Fruit fly (Drosophila melanogaster) whole organism, embryonic: ENCODE data around the gene Pmm2.

Source experiments
- B-H1 ChIP-seq: fragments of 200-800 bp; sonication (Bioruptor generic); IDR thresholded peaks from 3 replicates; pipeline ENCODE4 v1.3.6; 2022; ENCODE audit warnings: missing biosample characterization, missing genetic modification characterization
- B-H2 ChIP-seq: fragments of 200-800 bp; sonication (Bioruptor generic); optimal IDR thresholded peaks from 2 replicates; lab custom pipeline; 2018; ENCODE audit warnings: missing biosample characterization, mild to moderate bottlenecking, missing genetic modification characterization
- BtbVII ChIP-seq: fragments of 200-800 bp; sonication (Bioruptor generic); optimal IDR thresholded peaks from 3 replicates; lab custom pipeline; 2017; ENCODE audit warnings: missing biosample characterization, mild to moderate bottlenecking, missing genetic modification characterization
- CG10267 ChIP-seq: fragments of 200-800 bp; sonication (Bioruptor generic); optimal IDR thresholded peaks from 2 replicates; lab custom pipeline; 2018; ENCODE audit warnings: missing biosample characterization, mild to moderate bottlenecking, missing genetic modification characterization, moderate library complexity
- CG11085 ChIP-seq: fragments of 200-800 bp; sonication (Bioruptor generic); IDR thresholded peaks from 2 replicates; pipeline ENCODE4 v1.3.6; 2022; ENCODE audit warnings: missing biosample characterization, missing genetic modification characterization
- CG11504 ChIP-seq: fragments of 200-800 bp; sonication (Bioruptor generic); optimal IDR thresholded peaks from 3 replicates; lab custom pipeline; 2019; ENCODE audit warnings: missing biosample characterization, mild to moderate bottlenecking, missing genetic modification characterization, moderate library complexity
- CG14710 ChIP-seq: fragments of 200-800 bp; sonication (Bioruptor generic); optimal IDR thresholded peaks from 3 replicates; lab custom pipeline; 2019; ENCODE audit warnings: missing biosample characterization, mild to moderate bottlenecking, missing genetic modification characterization, moderate library complexity
- CG1647 ChIP-seq: fragments of 200-800 bp; sonication (Bioruptor generic); optimal IDR thresholded peaks from 3 replicates; lab custom pipeline; 2016; ENCODE audit warnings: missing biosample characterization, missing genetic modification characterization
- CG17802 ChIP-seq: fragments of 200-800 bp; sonication (Bioruptor generic); optimal IDR thresholded peaks from 2 replicates; lab custom pipeline; 2018; ENCODE audit warnings: missing biosample characterization, mild to moderate bottlenecking, missing genetic modification characterization, moderate library complexity
- CG18011 ChIP-seq: fragments of 200-800 bp; sonication (Bioruptor generic); optimal IDR thresholded peaks from 2 replicates; lab custom pipeline; 2017; ENCODE audit warnings: missing biosample characterization, missing genetic modification characterization, mild to moderate bottlenecking, moderate library complexity, missing genotype
- CG18764 ChIP-seq: fragments of 200-800 bp; sonication (Bioruptor generic); optimal IDR thresholded peaks from 3 replicates; lab custom pipeline; 2016; ENCODE audit warnings: missing biosample characterization, missing genetic modification characterization
- CG2678 ChIP-seq: fragments of 200-800 bp; sonication (Bioruptor generic); optimal IDR thresholded peaks from 3 replicates; lab custom pipeline; 2019; ENCODE audit warnings: missing biosample characterization, mild to moderate bottlenecking, missing genetic modification characterization, moderate library complexity
- CG30431 ChIP-seq: fragments of 200-800 bp; sonication (Bioruptor generic); optimal IDR thresholded peaks from 2 replicates; lab custom pipeline; 2017; ENCODE audit warnings: missing biosample characterization, missing genetic modification characterization
- CG3407 ChIP-seq: fragments of 200-800 bp; sonication (Bioruptor generic); optimal IDR thresholded peaks from 2 replicates; lab custom pipeline; 2018; ENCODE audit warnings: missing biosample characterization, mild to moderate bottlenecking, missing genetic modification characterization
- CG34376 ChIP-seq: fragments of 200-800 bp; sonication (Bioruptor generic); optimal IDR thresholded peaks from 2 replicates; lab custom pipeline; 2018; ENCODE audit warnings: missing biosample characterization, mild to moderate bottlenecking, missing genetic modification characterization
- CG3995 ChIP-seq: fragments of 200-800 bp; sonication (Bioruptor generic); optimal IDR thresholded peaks from 3 replicates; lab custom pipeline; 2016; ENCODE audit warnings: missing biosample characterization, missing genetic modification characterization
- CG4730 ChIP-seq: fragments of 200-800 bp; sonication (Bioruptor generic); IDR thresholded peaks from 2 replicates; pipeline ENCODE4 v1.3.6; 2022; ENCODE audit warnings: missing biosample characterization, missing genetic modification characterization
- CG6272 ChIP-seq: fragments of 200-800 bp; sonication (Bioruptor generic); IDR thresholded peaks from 2 replicates; pipeline ENCODE4 v1.3.6; 2022; ENCODE audit warnings: missing biosample characterization, missing genetic modification characterization
- CG6654 ChIP-seq: fragments of 200-800 bp; sonication (Bioruptor generic); optimal IDR thresholded peaks from 2 replicates; lab custom pipeline; 2017; ENCODE audit warnings: missing biosample characterization, mild to moderate bottlenecking, missing genetic modification characterization
- CG7271 ChIP-seq: fragments of 200-800 bp; sonication (Bioruptor generic); optimal IDR thresholded peaks from 2 replicates; lab custom pipeline; 2018; ENCODE audit warnings: missing biosample characterization, mild to moderate bottlenecking, missing genetic modification characterization, moderate library complexity
- CG7556 ChIP-seq: fragments of 200-800 bp; sonication (Bioruptor generic); optimal IDR thresholded peaks from 2 replicates; lab custom pipeline; 2017; ENCODE audit warnings: missing biosample characterization, mild to moderate bottlenecking, missing genetic modification characterization
- CG7963 ChIP-seq: fragments of 200-800 bp; sonication (Bioruptor generic); IDR thresholded peaks from 3 replicates; pipeline ENCODE4 v1.3.6; 2022; ENCODE audit warnings: missing biosample characterization, missing genetic modification characterization; ENCODE audit not compliant: partially characterized antibody
- CG7987 ChIP-seq: fragments of 200-800 bp; sonication (Bioruptor generic); optimal IDR thresholded peaks from 2 replicates; lab custom pipeline; 2018; ENCODE audit warnings: missing biosample characterization, mild to moderate bottlenecking, missing genetic modification characterization, moderate library complexity
- CG9609 ChIP-seq: fragments of 200-800 bp; sonication (Bioruptor generic); optimal IDR thresholded peaks from 3 replicates; lab custom pipeline; 2016; ENCODE audit warnings: missing biosample characterization, missing genetic modification characterization
- Deaf1 ChIP-seq: fragments of 200-800 bp; optimal IDR thresholded peaks from 3 replicates; lab custom pipeline; 2019; ENCODE audit warnings: missing biosample characterization, mild to moderate bottlenecking, missing genetic modification characterization, moderate library complexity
- Dref ChIP-seq: fragments of 200-800 bp; sonication (Bioruptor generic); IDR thresholded peaks from 2 replicates; pipeline ENCODE4 v1.3.6; 2022; ENCODE audit warnings: missing biosample characterization, missing genetic modification characterization
- ERR ChIP-seq: fragments of 200-800 bp; sonication (Bioruptor generic); optimal IDR thresholded peaks from 2 replicates; lab custom pipeline; 2016; ENCODE audit warnings: missing biosample characterization, missing genetic modification characterization
- Ets65A ChIP-seq: fragments of 200-800 bp; sonication (Bioruptor generic); peaks from one replicate; lab custom pipeline; 2016; ENCODE audit warnings: missing biosample characterization, missing genetic modification characterization
- MTF-1 ChIP-seq: fragments of 200-800 bp; sonication (Bioruptor generic); optimal IDR thresholded peaks from 2 replicates; lab custom pipeline; 2018; ENCODE audit warnings: missing biosample characterization, mild to moderate bottlenecking, missing genetic modification characterization, borderline replicate concordance
- Myb ChIP-seq: fragments of 200-800 bp; sonication (Bioruptor generic); optimal IDR thresholded peaks from 2 replicates; lab custom pipeline; 2016; ENCODE audit warnings: missing biosample characterization, missing genetic modification characterization
- NK7.1 ChIP-seq: fragments of 200-800 bp; sonication (Bioruptor generic); optimal IDR thresholded peaks from 3 replicates; lab custom pipeline; 2016; ENCODE audit warnings: missing biosample characterization, missing genetic modification characterization
- Oaz ChIP-seq: fragments of 200-800 bp; sonication (Bioruptor generic); IDR thresholded peaks from 2 replicates; pipeline ENCODE4 v1.3.6; 2022; ENCODE audit warnings: missing biosample characterization, missing genetic modification characterization
- Optix ChIP-seq: fragments of 200-800 bp; sonication (Bioruptor generic); IDR thresholded peaks from 3 replicates; pipeline ENCODE4 v1.3.6; 2022; ENCODE audit warnings: missing biosample characterization, missing genetic modification characterization
- PHDP ChIP-seq: fragments of 200-800 bp; sonication (Bioruptor generic); optimal IDR thresholded peaks from 3 replicates; lab custom pipeline; 2018; ENCODE audit warnings: missing biosample characterization, mild to moderate bottlenecking, missing genetic modification characterization, moderate library complexity
- Ptx1 ChIP-seq: fragments of 200-800 bp; sonication (Bioruptor generic); IDR thresholded peaks from 2 replicates; pipeline ENCODE4 v1.3.6; 2022; ENCODE audit warnings: missing biosample characterization, missing genetic modification characterization
- Rfx ChIP-seq: fragments of 200-800 bp; sonication (Bioruptor generic); IDR thresholded peaks from 2 replicates; pipeline ENCODE4 v1.3.6; 2022; ENCODE audit warnings: missing biosample characterization, missing genetic modification characterization
- Sry-β ChIP-seq: fragments of 200-800 bp; sonication (Bioruptor generic); optimal IDR thresholded peaks from 2 replicates; lab custom pipeline; 2018; ENCODE audit warnings: missing biosample characterization, mild to moderate bottlenecking, missing genetic modification characterization, moderate library complexity
- Taf1 ChIP-seq: fragments of 200-800 bp; sonication (Bioruptor generic); IDR thresholded peaks from 2 replicates; pipeline ENCODE4 v1.3.6; 2022; ENCODE audit warnings: missing biosample characterization, missing genetic modification characterization
- Trl ChIP-seq, 3 experiments: fragments of >200 bp in 2 of 3; fragments of 200-800 bp in 1 of 3; sonication (Bioruptor generic) in 1 of 3; optimal IDR thresholded peaks; 2 replicates in 1 of 3; 3 replicates in 2 of 3; lab custom pipeline; 2016 to 2017; ENCODE audit warnings: missing biosample characterization in 1 of 3, missing genetic modification characterization in 1 of 3
- abd-A ChIP-seq: fragments of 200-800 bp; sonication (Bioruptor generic); optimal IDR thresholded peaks from 3 replicates; lab custom pipeline; 2019; ENCODE audit warnings: missing biosample characterization, mild to moderate bottlenecking, missing genetic modification characterization, moderate library complexity
- ash1 ChIP-seq: fragments of 200-800 bp; sonication (Bioruptor generic); optimal IDR thresholded peaks from 2 replicates; lab custom pipeline; 2018; ENCODE audit warnings: missing biosample characterization, mild to moderate bottlenecking, missing genetic modification characterization
- en ChIP-seq: fragments of 200-800 bp; sonication (Bioruptor generic); optimal IDR thresholded peaks from 2 replicates; lab custom pipeline; 2016; ENCODE audit warnings: missing biosample characterization, missing genetic modification characterization
- grau ChIP-seq: fragments of 200-800 bp; optimal IDR thresholded peaks from 3 replicates; lab custom pipeline; 2019; ENCODE audit warnings: missing biosample characterization, mild to moderate bottlenecking, missing genetic modification characterization, moderate library complexity
- gro ChIP-seq: fragments of 200-800 bp; sonication (Bioruptor generic); optimal IDR thresholded peaks from 2 replicates; lab custom pipeline; 2016; ENCODE audit warnings: missing biosample characterization, missing genetic modification characterization
- hkb ChIP-seq, 2 experiments: fragments of 200-800 bp in 1 of 2; fragments of >200 bp in 1 of 2; sonication (Bioruptor generic) in 1 of 2; IDR thresholded peaks in 1 of 2; optimal IDR thresholded peaks in 1 of 2; 2 replicates each; pipeline versions ENCODE4 v1.3.6 to Lab custom; 2017 to 2022; ENCODE audit warnings: missing biosample characterization in 1 of 2, missing genetic modification characterization in 1 of 2
- inv ChIP-seq: fragments of 200-800 bp; sonication (Bioruptor generic); IDR thresholded peaks from 2 replicates; pipeline ENCODE4 v1.3.6; 2022; ENCODE audit warnings: missing biosample characterization, missing genetic modification characterization; ENCODE audit not compliant: partially characterized antibody
- psq ChIP-seq: fragments of 200-800 bp; sonication (Bioruptor generic); optimal IDR thresholded peaks from 2 replicates; lab custom pipeline; 2017; ENCODE audit warnings: missing biosample characterization, missing genetic modification characterization
- sens ChIP-seq: fragments of 200-800 bp; sonication (Bioruptor generic); peaks from one replicate; lab custom pipeline; 2016; ENCODE audit warnings: missing biosample characterization, missing genetic modification characterization
- sima ChIP-seq: fragments of 200-800 bp; sonication (Bioruptor generic); optimal IDR thresholded peaks from 2 replicates; lab custom pipeline; 2016; ENCODE audit warnings: missing biosample characterization, missing genetic modification characterization
- sqz ChIP-seq: fragments of 200-800 bp; sonication (Bioruptor generic); optimal IDR thresholded peaks from 3 replicates; lab custom pipeline; 2018; ENCODE audit warnings: missing biosample characterization, mild to moderate bottlenecking, missing genetic modification characterization
- unc-4 ChIP-seq: fragments of 200-800 bp; sonication (Bioruptor generic); IDR thresholded peaks from 2 replicates; pipeline ENCODE4 v1.3.6; 2022; ENCODE audit warnings: missing biosample characterization, missing genetic modification characterization; ENCODE audit not compliant: partially characterized antibody

Gene Pmm2

DNA sequence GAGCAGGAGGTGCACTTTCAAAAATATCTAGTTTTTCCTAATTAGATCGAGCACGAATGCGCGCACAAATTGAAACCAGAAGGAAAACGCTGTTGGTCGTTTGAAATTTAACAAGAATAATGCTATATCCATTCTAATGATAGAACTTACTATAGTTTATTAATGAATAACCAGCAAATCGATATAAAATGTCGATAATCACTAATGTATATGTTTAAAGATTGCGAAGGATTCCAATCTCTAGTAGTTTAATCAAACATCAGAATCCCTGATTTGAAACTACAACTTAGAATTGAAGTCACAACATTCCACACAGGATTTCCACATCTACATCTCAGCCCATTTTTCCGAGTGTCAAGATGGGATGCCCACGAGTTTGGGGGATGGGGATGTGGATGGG, 31.0 kb downstream of the Pmm2 start (continued):
- TF ChIP-seq sqz (GFP tag; lab: Kevin White, UChicago) = no peak
- TF ChIP-seq CG18764 = no peak
- TF ChIP-seq psq = no peak
- TF ChIP-seq CG14710 (tag; lab: Kevin White, UChicago) = peak; percentile 22
- no peak for TF ChIP-seq Optix
- TF ChIP-seq ash1 (GFP tag; lab: Kevin White, UChicago) = no peak
- no peak for TF ChIP-seq CG7987
- no peak for TF ChIP-seq Dref (GFP tag; lab: Robert Waterston, UW)
- TF ChIP-seq Trl (optimal IDR thresholded peaks at IDR 0.05; lab: Kevin White, UChicago) = no peak
- no peak for TF ChIP-seq Trl (GFP tag; optimal IDR thresholded peaks at IDR 0.05; lab: Kevin White, UChicago)
- TF ChIP-seq Rfx = no peak
- TF ChIP-seq CG7556 = peak; percentile 34
- TF ChIP-seq B-H2 (GFP tag; lab: Kevin White, UChicago) = no peak
- TF ChIP-seq CG9609 (GFP tag; lab: Kevin White, UChicago) = no peak
- TF ChIP-seq PHDP = no peak
- TF ChIP-seq abd-A (tag; lab: Kevin White, UChicago) = no peak
- TF ChIP-seq B-H1 (GFP tag; lab: Robert Waterston, UW) = no peak
- TF ChIP-seq CG7271 (tag; lab: Kevin White, UChicago) = no peak
- TF ChIP-seq CG11085 (GFP tag; lab: Robert Waterston, UW) = no peak
- no peak for TF ChIP-seq Sry-β (GFP tag; lab: Kevin White, UChicago)
- TF ChIP-seq NK7.1 (GFP tag; lab: Kevin White, UChicago) = no peak
- no peak for TF ChIP-seq unc-4 (GFP tag; lab: Robert Waterston, UW)
- TF ChIP-seq Taf1 (GFP tag; lab: Robert Waterston, UW) = no peak
- TF ChIP-seq sima = no peak
- no peak for TF ChIP-seq Myb
- TF ChIP-seq BtbVII = no peak
- no peak for TF ChIP-seq CG6272
- no peak for TF ChIP-seq inv (GFP tag; lab: Robert Waterston, UW)
- no peak for TF ChIP-seq CG34376
- TF ChIP-seq Oaz (GFP tag; lab: Robert Waterston, UW) = no peak
- no peak for TF ChIP-seq Ptx1 (GFP tag; lab: Robert Waterston, UW)
- no peak for TF ChIP-seq gro (GFP tag; lab: Kevin White, UChicago)
- TF ChIP-seq Deaf1 (tag; lab: Kevin White, UChicago) = no peak
- peak; percentile 40 for TF ChIP-seq CG2678 (tag; lab: Kevin White, UChicago)
- TF ChIP-seq grau (tag; lab: Kevin White, UChicago) = peak; percentile 27
- TF ChIP-seq CG1647 (GFP tag; lab: Kevin White, UChicago) = no peak
- no peak for TF ChIP-seq CG3995 (GFP tag; lab: Kevin White, UChicago)
- TF ChIP-seq CG4730 (GFP tag; lab: Robert Waterston, UW) = no peak
- no peak for TF ChIP-seq hkb (optimal IDR thresholded peaks at IDR 0.05; lab: Kevin White, UChicago)
- no peak for TF ChIP-seq hkb (GFP tag; IDR thresholded peaks at IDR 0.05; lab: Robert Waterston, UW)
- TF ChIP-seq Ets65A (GFP tag; lab: Kevin White, UChicago) = no peak
- peak; percentile 25 for TF ChIP-seq CG11504 (tag; lab: Kevin White, UChicago)
- TF ChIP-seq CG3407 (GFP tag; lab: Kevin White, UChicago) = no peak
- TF ChIP-seq CG30431 (GFP tag; lab: Kevin White, UChicago) = no peak
- TF ChIP-seq CG17802 (tag; lab: Kevin White, UChicago) = no peak
- no peak for TF ChIP-seq CG6654 (GFP tag; lab: Kevin White, UChicago)
- no peak for TF ChIP-seq en (GFP tag; lab: Kevin White, UChicago)
- no peak for TF ChIP-seq CG7963 (GFP tag; lab: Robert Waterston, UW)
- no peak for TF ChIP-seq MTF-1 (GFP tag; lab: Kevin White, UChicago)
- no peak for TF ChIP-seq CG10267 (tag; lab: Kevin White, UChicago)
- TF ChIP-seq ERR (GFP tag; lab: Kevin White, UChicago) = no peak
- TF ChIP-seq CG18011 (GFP tag; lab: Kevin White, UChicago) = no peak
- peak; percentile 88 for TF ChIP-seq sens
